Worm (Caenorhabditis elegans) whole organism, dauer: Measurements from ENCODE around the gene F20B6.9.
"Not testable (repeated sequence)": the region's sequence is repeated elsewhere in the genome, so short reads cannot be mapped to it uniquely, and the experiment has no call there.

Experiments used
- unc-62 ChIP-seq: sonication (generic microtip); optimal IDR thresholded peaks from 2 replicates; lab custom pipeline; 2017; ENCODE audit warnings: missing biosample characterization, missing genetic modification reagents, missing genetic modification characterization

Gene F20B6.9

DNA sequence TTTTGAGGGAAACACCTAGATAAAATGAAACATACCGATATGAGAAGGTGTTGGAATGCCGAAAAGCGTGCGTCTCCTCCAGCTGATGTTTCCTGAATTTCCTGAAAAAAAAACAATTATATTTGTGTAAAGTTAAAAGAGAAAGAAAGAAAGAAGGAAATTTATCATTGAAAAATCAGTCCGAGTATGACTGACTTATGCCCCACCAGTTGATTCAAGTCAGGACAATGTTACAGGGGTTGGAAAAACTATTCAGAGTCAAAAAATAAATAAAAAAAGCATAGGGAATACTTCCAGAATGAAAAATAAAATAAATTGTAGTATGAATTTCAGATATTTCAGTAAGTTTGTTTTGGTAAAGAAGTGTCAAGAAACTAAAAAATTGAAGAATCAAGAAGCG, at the start of gene F20B6.9:
Gene F20B6.9, minus strand, starts transcription at position 101 of the 400 bp plus-strand sequence.
- TF ChIP-seq unc-62 = not testable (repeated sequence)

DNA sequence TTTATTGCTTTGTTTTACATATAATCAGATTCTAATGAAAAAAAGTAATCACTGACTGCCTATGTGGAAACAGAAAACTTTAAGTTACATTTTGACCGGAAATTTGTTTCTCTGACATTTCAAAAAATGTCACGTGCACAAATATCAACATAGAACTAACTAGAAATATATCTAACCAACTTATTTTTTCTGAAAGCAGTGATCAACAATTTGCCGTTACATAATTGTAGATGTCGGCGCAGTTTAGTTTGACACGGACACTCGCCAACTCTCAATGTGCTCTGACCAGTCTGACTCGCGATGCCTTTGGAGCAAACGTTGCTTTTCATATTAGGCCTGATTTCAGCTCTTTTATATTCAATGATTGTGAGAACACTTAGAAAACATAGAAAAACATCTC, 49.5 kb upstream of the F20B6.9 start, which contains the start of gene srv-6:
Gene srv-6, plus strand, starts transcription at position 301 of the 400 bp plus-strand sequence.
- no peak for TF ChIP-seq unc-62

DNA sequence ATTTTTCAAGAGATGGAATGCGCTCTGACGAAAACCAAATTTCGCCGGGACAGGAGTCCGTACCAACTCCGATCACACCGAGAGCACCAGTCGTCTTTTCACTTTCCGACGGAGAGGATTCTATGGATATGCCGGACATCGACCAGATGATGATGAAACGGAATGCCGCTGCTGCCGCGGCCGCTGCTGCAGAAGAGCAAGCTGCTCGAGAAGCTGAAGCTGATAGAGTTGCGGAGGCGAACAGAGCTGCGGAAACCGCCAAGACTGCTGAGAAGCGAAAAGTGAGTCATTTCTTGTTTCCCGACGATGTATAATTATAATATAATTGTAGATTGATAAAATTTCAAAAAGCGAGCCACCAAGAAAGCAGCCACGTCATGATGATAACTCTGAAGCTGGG, 48.1 kb upstream of the F20B6.9 start:
- TF ChIP-seq unc-62 = no peak

DNA sequence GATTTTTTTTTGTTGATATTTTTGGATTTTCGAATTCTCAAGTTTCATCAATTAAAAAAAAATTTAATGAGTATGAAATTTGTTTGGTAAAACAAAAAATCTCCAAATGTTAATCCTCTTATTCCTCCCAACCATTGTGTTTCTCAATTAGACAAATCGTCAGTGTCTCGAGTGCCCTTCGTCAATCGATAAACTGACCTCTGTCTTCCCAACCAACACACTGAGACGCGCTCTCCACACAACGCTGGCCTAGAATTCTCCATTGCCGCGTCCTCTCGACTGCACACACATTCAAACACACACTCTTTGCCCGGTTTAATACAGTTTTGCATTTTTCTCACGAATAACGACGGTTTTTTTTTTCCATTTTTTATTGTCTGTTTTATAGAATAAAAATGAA, 47.5 kb upstream of the F20B6.9 start, which contains the start of gene taf-11.1:
Gene taf-11.1, plus strand, starts transcription at position 389 of the 400 bp plus-strand sequence.
- no peak for TF ChIP-seq unc-62

DNA sequence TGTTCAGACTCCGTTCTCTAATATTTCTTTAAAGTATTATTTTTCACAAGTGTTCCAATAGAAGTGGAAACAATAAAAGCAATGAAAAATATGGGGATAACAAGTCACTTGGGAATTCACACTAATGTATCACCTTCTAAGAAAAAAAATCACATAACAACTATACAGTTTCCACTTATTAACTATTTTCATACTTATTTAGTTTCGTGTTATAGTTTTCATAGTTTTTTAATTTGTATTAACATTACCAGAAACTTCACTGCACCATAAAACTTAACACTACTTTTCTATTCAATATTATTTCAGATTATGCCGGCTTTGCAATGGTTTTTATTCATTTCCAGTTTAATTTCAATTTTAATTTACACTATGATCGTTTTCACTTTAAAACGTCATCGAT, 44.8 kb upstream of the F20B6.9 start, which contains the start of gene srv-5:
Gene srv-5, plus strand, starts transcription at position 301 of the 400 bp plus-strand sequence.
- no peak for TF ChIP-seq unc-62

DNA sequence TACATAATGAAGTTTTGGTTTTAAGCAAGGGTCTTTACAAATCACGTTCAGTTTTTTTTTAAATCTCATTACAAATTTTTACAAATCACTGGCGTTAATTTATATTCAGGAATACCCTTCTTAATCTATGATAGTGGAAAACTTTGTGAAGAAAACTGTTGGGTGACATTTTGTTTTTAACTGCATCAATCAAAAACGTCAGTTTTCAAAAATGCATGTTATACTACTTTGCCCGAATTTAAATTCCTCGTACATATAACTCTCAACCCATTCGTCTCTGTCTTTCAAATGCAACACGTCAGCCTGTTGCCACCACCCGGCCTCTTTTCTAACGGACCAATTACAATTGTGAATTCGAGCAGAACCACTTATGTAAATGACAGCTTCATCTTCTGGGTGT, 41.7 kb upstream of the F20B6.9 start, which contains the start of gene hlh-13:
Gene hlh-13, plus strand, starts transcription at position 301 of the 400 bp plus-strand sequence.
- no peak for TF ChIP-seq unc-62

DNA sequence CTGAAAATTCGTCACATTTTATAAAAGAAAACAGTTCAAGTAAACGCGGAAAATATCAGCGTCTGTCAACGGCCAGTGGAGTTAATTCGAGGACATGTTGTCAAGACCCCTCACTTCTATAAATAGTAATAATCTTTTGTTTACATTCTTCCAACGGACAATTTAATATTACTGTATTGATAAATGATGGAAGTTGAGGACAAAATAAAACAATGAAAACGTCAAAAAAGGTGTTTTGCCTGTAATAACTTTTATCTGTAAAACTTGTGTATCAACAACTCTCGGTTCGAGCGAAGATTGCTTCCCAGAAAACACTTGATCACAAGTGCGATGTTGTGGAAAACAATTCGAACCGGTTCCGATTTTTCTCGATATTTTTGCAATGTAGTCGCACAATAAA, 41.1 kb upstream of the F20B6.9 start:
- TF ChIP-seq unc-62 = no peak

DNA sequence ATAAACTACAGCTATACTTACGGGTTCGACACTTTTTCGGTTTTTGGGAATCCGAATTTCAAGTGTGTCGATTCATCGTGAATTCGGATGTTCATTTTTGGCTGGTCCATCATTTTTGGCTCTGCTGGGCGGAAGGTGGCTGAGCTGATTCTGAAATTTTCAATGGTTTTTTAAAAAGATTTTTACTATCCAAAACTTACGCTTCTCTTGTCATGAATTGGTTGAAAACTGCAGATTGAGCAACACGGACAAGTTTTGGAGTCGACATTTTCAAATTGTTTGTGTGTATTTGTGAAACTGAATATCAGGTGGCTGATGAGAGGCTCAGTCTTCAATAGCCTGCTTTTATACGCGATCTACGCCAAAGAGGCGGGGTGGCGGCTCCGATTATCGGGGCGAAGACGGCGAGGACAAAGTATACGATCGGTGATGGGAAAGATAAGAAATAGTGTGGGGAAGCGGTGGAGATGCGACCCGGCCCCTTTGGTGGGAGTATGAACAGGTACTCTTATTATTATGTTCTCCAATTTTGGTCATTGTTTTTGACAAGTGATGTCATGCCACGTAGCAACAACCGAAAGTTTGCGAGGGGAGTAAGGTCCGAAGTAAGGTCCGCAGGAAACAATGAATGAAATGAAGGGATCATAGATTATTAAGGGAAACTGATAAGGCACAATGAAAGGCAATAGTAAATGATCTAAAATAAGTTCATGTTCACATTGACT, 39.7 kb upstream of the F20B6.9 start, which contains the start of gene F48D6.4:
Gene F48D6.4, minus strand, starts transcription at position 346 of the 725 bp plus-strand sequence.
- no peak for TF ChIP-seq unc-62

DNA sequence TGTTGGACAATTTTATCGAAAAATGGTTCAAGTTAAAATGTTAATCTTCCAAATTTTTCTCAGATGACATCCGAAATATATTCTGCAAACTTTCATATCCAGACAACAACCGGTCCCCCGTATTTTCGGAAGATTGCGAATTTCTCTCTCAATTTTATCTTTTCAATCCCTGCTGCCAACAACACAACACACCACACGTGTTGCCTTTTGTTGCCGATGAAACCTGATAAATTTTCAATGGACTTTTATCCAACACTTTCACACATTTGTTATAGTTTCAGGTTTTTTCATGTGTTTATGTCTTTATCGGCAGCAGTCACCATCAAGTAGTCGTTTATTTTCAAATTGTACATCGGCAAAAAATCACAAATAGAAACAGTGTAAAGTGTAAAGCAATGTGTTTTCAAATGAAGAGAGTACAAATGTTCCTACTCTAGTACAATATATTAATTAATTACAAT, 39.0 kb upstream of the F20B6.9 start:
- TF ChIP-seq unc-62 = no peak

DNA sequence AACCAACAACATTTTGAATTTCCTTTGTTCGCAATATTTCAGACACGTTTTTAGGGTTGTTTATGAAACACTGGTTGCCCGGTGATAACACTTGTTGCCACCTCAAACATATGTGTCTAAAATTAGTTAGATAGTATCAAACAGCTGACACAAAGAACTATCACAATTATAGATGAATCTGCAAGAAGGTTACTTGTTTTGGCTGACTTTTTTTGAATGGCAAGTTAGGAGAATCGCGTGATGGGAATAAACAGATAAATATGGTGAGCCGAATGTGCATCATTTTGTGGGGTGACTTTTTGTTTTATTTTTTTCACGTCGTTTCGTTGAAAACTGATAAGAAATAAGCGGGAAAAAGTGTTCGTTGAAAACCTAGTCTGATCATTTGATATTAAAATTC, 37.8 kb upstream of the F20B6.9 start:
- TF ChIP-seq unc-62 = no peak

DNA sequence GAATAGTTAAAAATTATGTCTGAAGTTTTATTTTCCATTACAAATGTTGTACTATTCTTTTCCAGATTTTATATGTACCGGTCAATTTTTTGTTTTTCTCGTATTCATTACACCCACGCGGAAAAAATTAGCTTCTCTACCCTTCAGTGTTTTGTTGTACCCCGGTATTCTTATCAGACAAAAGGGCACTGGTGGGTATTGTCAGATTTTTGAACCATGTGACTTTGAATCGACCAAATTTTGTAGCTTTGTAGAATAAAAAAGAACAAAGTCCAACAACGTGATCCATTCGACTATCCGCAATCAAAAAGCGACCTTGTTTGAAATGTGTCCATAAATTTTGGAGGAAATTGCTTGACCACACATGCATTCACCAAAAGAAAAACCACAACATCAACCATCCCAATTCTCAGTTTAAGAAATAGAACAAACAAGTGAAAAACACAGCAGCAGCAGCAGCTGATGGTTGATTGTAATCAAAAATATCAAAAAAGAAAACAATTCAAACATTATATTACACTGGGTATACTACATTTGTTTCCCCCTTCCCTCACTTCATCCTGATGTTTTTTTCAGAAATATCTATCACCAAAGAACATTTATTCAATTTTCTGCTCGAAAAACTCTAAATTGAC, 37.3 kb upstream of the F20B6.9 start:
- no peak for TF ChIP-seq unc-62

DNA sequence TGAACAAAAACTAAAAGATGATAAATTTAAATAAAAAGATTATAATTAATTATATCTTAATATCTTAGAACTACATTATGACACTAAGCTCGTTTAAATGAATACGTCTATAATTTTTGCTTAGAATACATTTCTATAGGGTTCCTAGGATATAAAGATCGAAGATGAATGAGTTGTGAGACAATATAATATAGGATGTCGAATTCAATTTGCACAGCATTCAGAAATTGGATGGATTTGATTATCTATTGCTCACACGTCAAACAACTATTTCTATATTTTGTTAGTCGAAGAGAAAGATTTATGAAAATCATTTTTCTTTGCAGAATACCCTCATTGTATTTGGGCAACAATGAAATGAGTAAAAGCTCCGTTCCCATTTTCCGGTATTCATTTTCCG, 31.7 kb upstream of the F20B6.9 start:
- no peak for TF ChIP-seq unc-62

DNA sequence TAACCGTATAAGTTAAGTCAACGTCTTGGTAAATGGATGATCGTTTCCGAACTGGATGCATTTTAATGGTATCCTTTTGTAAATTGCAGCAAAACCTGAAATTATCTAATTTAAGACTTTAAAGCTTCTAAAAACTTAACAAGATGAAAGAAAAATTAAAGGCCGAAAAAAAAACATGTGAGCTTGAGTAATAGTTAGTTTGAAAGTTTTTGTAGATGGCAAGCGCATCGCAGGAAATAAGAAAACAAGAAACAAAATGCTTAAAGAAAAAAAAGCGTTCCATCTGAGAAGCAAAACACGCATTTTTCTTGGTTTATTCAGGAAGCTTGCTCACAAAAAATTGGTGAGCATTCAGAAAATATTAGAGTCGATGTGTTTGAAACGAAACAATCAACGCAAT, 28.5 kb upstream of the F20B6.9 start, which contains the start of gene rab-37:
Gene rab-37, minus strand, starts transcription at position 101 of the 400 bp plus-strand sequence.
- TF ChIP-seq unc-62 = no peak

DNA sequence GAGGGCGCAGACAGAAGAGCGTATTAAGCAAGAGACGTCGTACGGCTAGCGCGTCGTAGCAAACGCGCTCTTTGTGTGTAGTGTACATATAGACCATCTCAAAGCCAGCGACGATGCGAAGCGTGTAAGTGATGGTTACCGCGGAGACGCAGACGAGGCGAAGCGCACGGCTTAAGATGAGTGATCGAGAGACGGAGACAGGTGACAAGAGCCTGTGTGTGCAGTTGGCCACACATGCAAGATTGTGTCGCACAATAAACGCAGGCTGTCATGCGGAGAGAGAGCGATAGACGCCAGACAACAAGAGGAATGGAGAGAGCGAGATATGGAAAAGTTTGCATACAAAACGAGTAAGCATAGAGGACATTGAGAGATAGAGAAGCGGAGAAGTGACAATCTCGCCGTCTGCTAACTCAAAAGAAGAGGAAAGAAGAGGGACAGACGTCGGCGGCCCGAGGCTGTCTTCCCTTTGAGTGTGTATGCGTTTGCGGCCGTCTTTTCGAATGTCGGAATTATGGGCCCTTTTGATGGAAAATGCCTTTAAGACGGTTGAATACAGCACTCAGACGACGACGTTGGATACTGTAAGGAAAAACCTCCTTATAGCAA, 15.6 kb upstream of the F20B6.9 start:
- TF ChIP-seq unc-62 = no peak

DNA sequence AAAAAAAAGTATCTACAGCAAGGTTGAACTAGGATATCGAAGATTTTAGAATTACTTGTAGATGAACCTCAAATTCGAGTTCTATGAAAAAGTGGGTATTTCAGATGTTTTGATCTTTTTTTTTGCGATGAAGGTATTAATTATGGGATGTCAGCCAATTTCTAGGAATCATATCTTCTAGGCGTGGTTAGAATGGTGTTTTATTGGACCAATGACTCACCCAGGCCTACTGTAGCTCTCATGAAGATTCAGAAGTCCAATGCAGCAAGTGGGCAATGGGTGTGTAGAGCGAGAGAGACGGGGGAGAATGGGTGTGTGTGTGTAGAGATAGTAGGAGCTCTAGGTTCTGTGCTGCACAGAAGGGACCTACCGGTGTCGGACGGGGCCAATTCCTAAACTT, 14.9 kb upstream of the F20B6.9 start:
- TF ChIP-seq unc-62 = no peak

DNA sequence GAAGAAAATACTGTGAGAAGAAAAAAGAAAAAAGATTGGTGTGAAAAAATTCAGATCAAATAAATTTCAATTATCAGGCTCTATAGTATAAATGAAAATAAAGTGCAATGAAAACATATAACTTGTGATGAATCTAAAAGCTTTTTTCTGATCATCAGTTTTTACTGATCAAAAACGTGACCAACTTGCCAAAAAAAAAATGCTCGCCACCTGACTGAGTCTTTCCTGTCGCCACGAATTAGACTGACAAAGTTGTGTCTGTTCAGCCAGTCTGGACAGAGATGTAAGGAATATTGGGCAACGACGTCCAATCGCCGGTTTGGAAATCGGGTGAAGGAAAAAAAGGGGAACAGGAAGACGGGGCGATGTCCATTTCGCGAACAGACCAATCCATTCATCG, 12.2 kb upstream of the F20B6.9 start:
- TF ChIP-seq unc-62 = no peak

DNA sequence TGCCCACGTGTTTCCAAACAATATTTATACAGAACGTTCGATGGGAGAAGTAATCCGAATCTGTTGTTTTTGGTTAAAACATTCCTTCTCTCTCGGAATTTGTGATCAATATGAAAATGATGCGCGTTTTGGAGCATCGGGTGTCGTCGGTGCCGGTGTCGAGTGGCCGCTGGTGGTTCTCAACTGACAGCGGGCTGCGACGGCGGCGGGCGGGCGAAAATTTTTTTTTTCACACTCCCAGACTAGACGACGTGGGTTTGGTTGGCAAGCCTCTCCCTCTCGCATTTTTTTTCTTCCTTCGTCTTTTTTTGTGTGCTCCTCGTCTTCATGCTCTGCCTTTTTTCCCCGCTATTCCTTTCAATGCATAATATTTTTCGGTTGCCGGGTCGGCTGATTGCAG, 10.9 kb upstream of the F20B6.9 start, which contains the start of gene W01H2.2:
Gene W01H2.2, minus strand, starts transcription at position 285 of the 400 bp plus-strand sequence.
- TF ChIP-seq unc-62 = no peak
